Fruit fly (Drosophila melanogaster) whole organism, embryonic: ENCODE data around the gene CoRest.
A peak's percentile ranks its signal among the peaks of the same experiment; 100 is the strongest.

Source experiments
- C15 ChIP-seq: fragments of 200-800 bp; sonication (Bioruptor generic); IDR thresholded peaks from 3 replicates; pipeline ENCODE4 v1.3.6; 2022; ENCODE audit warnings: missing biosample characterization, missing genetic modification characterization
- CG15601 ChIP-seq: fragments of 200-800 bp; sonication (Bioruptor generic); optimal IDR thresholded peaks from 3 replicates; lab custom pipeline; 2019; ENCODE audit warnings: missing biosample characterization, mild to moderate bottlenecking, missing genetic modification characterization, moderate library complexity
- CG2116 ChIP-seq: fragments of 200-800 bp; sonication (Bioruptor generic); optimal IDR thresholded peaks from 3 replicates; lab custom pipeline; 2018; ENCODE audit warnings: missing biosample characterization, mild to moderate bottlenecking, missing genetic modification characterization
- CG9215 ChIP-seq: fragments of 200-800 bp; sonication (Bioruptor generic); IDR thresholded peaks from 2 replicates; pipeline ENCODE4 v1.3.6; 2022; ENCODE audit warnings: missing biosample characterization, missing genetic modification characterization
- Elba2 ChIP-seq: fragments of 200-800 bp; sonication (Bioruptor generic); optimal IDR thresholded peaks from 3 replicates; lab custom pipeline; 2016; ENCODE audit warnings: missing biosample characterization, missing genetic modification characterization
- H2.0 ChIP-seq: fragments of 200-800 bp; sonication (Bioruptor generic); IDR thresholded peaks from 2 replicates; pipeline ENCODE4 v1.3.6; 2022; ENCODE audit warnings: missing biosample characterization, missing genetic modification characterization
- Hand ChIP-seq: fragments of 200-800 bp; sonication (Bioruptor generic); optimal IDR thresholded peaks from 2 replicates; lab custom pipeline; 2017; ENCODE audit warnings: mild to moderate bottlenecking, missing biosample characterization, missing genetic modification reagents, missing genetic modification characterization
- Side ChIP-seq: fragments of 200-800 bp; sonication (Bioruptor generic); optimal IDR thresholded peaks from 2 replicates; lab custom pipeline; 2016; ENCODE audit warnings: missing biosample characterization, missing genetic modification characterization
- dysf ChIP-seq: fragments of 200-800 bp; sonication (Bioruptor generic); IDR thresholded peaks from 3 replicates; pipeline ENCODE4 v1.3.6; 2022; ENCODE audit warnings: missing biosample characterization, missing genetic modification characterization
- gcm2 ChIP-seq: fragments of 200-800 bp; sonication (Bioruptor generic); optimal IDR thresholded peaks from 2 replicates; lab custom pipeline; 2016; ENCODE audit warnings: missing biosample characterization, missing genetic modification characterization
- hb ChIP-seq: fragments of 200-800 bp; sonication (Bioruptor generic); IDR thresholded peaks from 3 replicates; pipeline ENCODE4 v1.3.6; 2022; ENCODE audit warnings: missing biosample characterization, missing genetic modification characterization; ENCODE audit not compliant: partially characterized antibody
- hth ChIP-seq: fragments of >200 bp; optimal IDR thresholded peaks from 2 replicates; lab custom pipeline; 2017; ENCODE audit warnings: inconsistent platforms
- ind ChIP-seq: fragments of 200-800 bp; sonication (Bioruptor generic); optimal IDR thresholded peaks from 3 replicates; lab custom pipeline; 2016; ENCODE audit warnings: missing biosample characterization, missing genetic modification characterization
- rib ChIP-seq: fragments of 200-800 bp; sonication (Bioruptor generic); IDR thresholded peaks from 2 replicates; pipeline ENCODE4 v1.3.6; 2022; ENCODE audit warnings: missing biosample characterization, missing genetic modification characterization

CoRest gene

DNA sequence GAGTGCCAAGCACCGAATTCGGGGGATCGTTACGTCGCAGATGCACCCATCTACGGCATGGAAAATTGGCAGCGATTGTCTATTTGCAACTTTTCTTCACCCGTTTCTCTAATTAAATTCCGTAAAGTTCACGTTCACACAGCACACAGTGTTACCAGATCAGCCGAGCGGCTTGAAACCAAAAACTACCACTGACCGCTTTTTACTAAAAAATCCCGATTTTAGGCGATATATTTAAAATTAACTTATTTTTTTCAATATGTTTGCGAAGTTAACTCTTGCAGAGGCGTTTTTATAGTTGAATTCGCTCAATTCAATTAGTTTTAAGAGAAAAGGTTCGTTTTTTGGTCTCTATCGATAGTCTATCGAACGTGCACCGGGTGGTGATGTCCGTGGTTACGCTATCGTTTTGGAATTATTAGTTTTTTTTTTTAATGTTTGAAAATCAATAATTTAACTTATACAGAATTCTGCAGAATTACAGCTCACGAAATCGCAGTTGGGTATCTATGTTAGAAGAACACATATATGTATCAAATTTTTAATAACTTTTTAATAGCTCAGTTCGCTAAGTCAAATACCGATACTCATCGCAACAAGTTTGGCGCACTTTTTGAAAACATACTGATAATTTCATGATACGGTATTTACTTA is 58.0 kb downstream of the CoRest start, which contains the start of gene Tao (continued):
- TF ChIP-seq CG9215 (GFP tag; lab: Robert Waterston, UW) (no peak), rib (GFP tag; lab: Robert Waterston, UW) (no peak), hth (lab: Kevin White, UChicago) (no peak), gcm2 (no peak), ind (GFP tag; lab: Kevin White, UChicago) (no peak), dysf (GFP tag; lab: Robert Waterston, UW) (no peak), CG15601 (peak; percentile 3), H2.0 (GFP tag; lab: Robert Waterston, UW) (no peak), hb (GFP tag; lab: Robert Waterston, UW) (peak; percentile 86), Elba2 (GFP tag; lab: Kevin White, UChicago) (no peak), C15 (GFP tag; lab: Robert Waterston, UW) (no peak), CG2116 (GFP tag; lab: Kevin White, UChicago) (peak; percentile 82), Side (no peak), Hand (no peak)
